Worm (Caenorhabditis elegans) whole organism, mixed stage, embryonic: ENCODE measurements around the gene mec-12.

ENCODE experiments used
- M03D4.4 ChIP-seq: sonication (generic microtip); optimal IDR thresholded peaks from 2 replicates; lab custom pipeline; 2017; ENCODE audit warnings: mild to moderate bottlenecking, missing genetic modification characterization, missing compliant biosample characterization
- bed-3 ChIP-seq: fragments of 200-800 bp; sonication (Bioruptor generic); optimal IDR thresholded peaks from 3 replicates; lab custom pipeline; 2018; ENCODE audit warnings: mild to moderate bottlenecking, missing genetic modification characterization, moderate library complexity, missing compliant biosample characterization
- blmp-1 ChIP-seq: fragments of 150-350 bp; optimal IDR thresholded peaks from 2 replicates; lab custom pipeline; 2014; ENCODE audit warnings: missing biosample characterization, missing genetic modification characterization
- ceh-43 ChIP-seq: fragments of 200-800 bp; sonication (Bioruptor generic); optimal IDR thresholded peaks from 2 replicates; lab custom pipeline; 2018; ENCODE audit warnings: mild to moderate bottlenecking, missing genetic modification characterization, moderate library complexity, missing compliant biosample characterization
- ceh-83 ChIP-seq: fragments of 200-800 bp; sonication (Bioruptor generic); optimal IDR thresholded peaks from 2 replicates; lab custom pipeline; 2018; ENCODE audit warnings: mild to moderate bottlenecking, missing genetic modification characterization, missing compliant biosample characterization
- ces-1 ChIP-seq: fragments of 150-350 bp; optimal IDR thresholded peaks from 2 replicates; lab custom pipeline; 2014; ENCODE audit warnings: missing biosample characterization, missing genetic modification reagents, missing genetic modification characterization
- drap-1 ChIP-seq: fragments of 200-800 bp; sonication (Bioruptor generic); optimal IDR thresholded peaks from 3 replicates; lab custom pipeline; 2018; ENCODE audit warnings: mild to moderate bottlenecking, missing genetic modification characterization, missing compliant biosample characterization
- elt-1 ChIP-seq: sonication (generic microtip); optimal IDR thresholded peaks from 2 replicates; lab custom pipeline; 2017; ENCODE audit warnings: missing genetic modification characterization, mild to moderate bottlenecking, missing compliant biosample characterization, antibody characterized with exemption, moderate library complexity, borderline replicate concordance; ENCODE audit not compliant: insufficient read depth
- elt-3 ChIP-seq: fragments of 150-350 bp; optimal IDR thresholded peaks from 2 replicates; lab custom pipeline; 2014; ENCODE audit warnings: missing biosample characterization, missing genetic modification characterization
- flh-1 ChIP-seq: fragments of 200-800 bp; sonication (Bioruptor generic); optimal IDR thresholded peaks from 2 replicates; lab custom pipeline; 2018; ENCODE audit warnings: mild to moderate bottlenecking, missing genetic modification characterization, moderate library complexity, missing compliant biosample characterization
- ham-2 ChIP-seq: fragments of 200-800 bp; sonication (Bioruptor generic); optimal IDR thresholded peaks from 2 replicates; lab custom pipeline; 2018; ENCODE audit warnings: mild to moderate bottlenecking, missing genetic modification characterization, missing compliant biosample characterization
- hlh-1 ChIP-seq: fragments of 150-350 bp; optimal IDR thresholded peaks from 2 replicates; lab custom pipeline; 2014; ENCODE audit warnings: missing biosample characterization, missing genetic modification reagents, missing genetic modification characterization
- lin-13 ChIP-seq: fragments of 150-350 bp; optimal IDR thresholded peaks from 2 replicates; lab custom pipeline; 2014; ENCODE audit warnings: missing biosample characterization, missing genetic modification characterization
- lin-32 ChIP-seq: fragments of 200-800 bp; sonication (Bioruptor generic); optimal IDR thresholded peaks from 2 replicates; lab custom pipeline; 2018; ENCODE audit warnings: mild to moderate bottlenecking, missing genetic modification characterization, missing compliant biosample characterization
- lsy-2 ChIP-seq: fragments of 150-350 bp; optimal IDR thresholded peaks from 2 replicates; lab custom pipeline; 2014; ENCODE audit warnings: missing biosample characterization, missing genetic modification characterization
- mab-5 ChIP-seq: fragments of 150-350 bp; optimal IDR thresholded peaks from 2 replicates; lab custom pipeline; 2014; ENCODE audit warnings: missing biosample characterization, missing genetic modification characterization
- mep-1 ChIP-seq: fragments of 150-350 bp; optimal IDR thresholded peaks from 2 replicates; lab custom pipeline; 2017; ENCODE audit warnings: missing biosample characterization, missing genetic modification reagents, missing genetic modification characterization, inconsistent platforms
- nhr-12 ChIP-seq: fragments of 150-350 bp; optimal IDR thresholded peaks from 2 replicates; lab custom pipeline; 2014; ENCODE audit warnings: missing biosample characterization, missing genetic modification characterization
- nhr-2 ChIP-seq: fragments of 150-350 bp; optimal IDR thresholded peaks from 2 replicates; lab custom pipeline; 2014; ENCODE audit warnings: missing biosample characterization, missing genetic modification characterization
- nhr-237 ChIP-seq: fragments of 150-350 bp; optimal IDR thresholded peaks from 2 replicates; lab custom pipeline; 2014; ENCODE audit warnings: missing biosample characterization, missing genetic modification characterization
- nhr-76 ChIP-seq: sonication (generic microtip); optimal IDR thresholded peaks from 2 replicates; lab custom pipeline; 2017; ENCODE audit warnings: missing biosample characterization, missing genetic modification characterization
- pha-4 ChIP-seq: fragments of 150-350 bp; optimal IDR thresholded peaks from 2 replicates; lab custom pipeline; 2018; ENCODE audit warnings: missing biosample characterization, missing genetic modification reagents, missing genetic modification characterization
- snpc-4 ChIP-seq: fragments of 150-350 bp; optimal IDR thresholded peaks from 2 replicates; lab custom pipeline; 2014; ENCODE audit warnings: missing biosample characterization, missing genetic modification characterization
- sptf-1 ChIP-seq: sonication (generic microtip); optimal IDR thresholded peaks from 2 replicates; lab custom pipeline; 2017; ENCODE audit warnings: mild to moderate bottlenecking, missing genetic modification characterization, moderate library complexity, missing compliant biosample characterization
- tbx-8 ChIP-seq: fragments of 200-800 bp; sonication (Bioruptor generic); optimal IDR thresholded peaks from 2 replicates; lab custom pipeline; 2018; ENCODE audit warnings: mild to moderate bottlenecking, missing genetic modification characterization, moderate library complexity, missing compliant biosample characterization
- unc-120 ChIP-seq: sonication (generic microtip); optimal IDR thresholded peaks from 2 replicates; lab custom pipeline; 2017; ENCODE audit warnings: missing genetic modification characterization, missing compliant biosample characterization; ENCODE audit not compliant: poor library complexity, severe bottlenecking
- unc-39 ChIP-seq: fragments of 150-350 bp; optimal IDR thresholded peaks from 2 replicates; lab custom pipeline; 2014; ENCODE audit warnings: missing biosample characterization, missing genetic modification characterization
- unc-62 ChIP-seq: fragments of 150-350 bp; optimal IDR thresholded peaks from 2 replicates; lab custom pipeline; 2014; ENCODE audit warnings: missing biosample characterization, missing genetic modification reagents, missing genetic modification characterization
- zip-8 ChIP-seq: fragments of 150-350 bp; optimal IDR thresholded peaks from 2 replicates; lab custom pipeline; 2014; ENCODE audit warnings: missing biosample characterization, missing genetic modification characterization
- ztf-11 ChIP-seq: fragments of 150-350 bp; optimal IDR thresholded peaks from 2 replicates; lab custom pipeline; 2014; ENCODE audit warnings: missing biosample characterization, missing genetic modification characterization

The mec-12 gene

ce11 chrIII:3112616-3113015 lies 26.4 kb downstream of the mec-12 start:
- no peak for TF ChIP-seq lin-32
- no peak for TF ChIP-seq nhr-237 (tag; lab: Kevin White, UChicago)
- TF ChIP-seq elt-3 (tag; lab: Kevin White, UChicago) = no peak
- no peak for TF ChIP-seq pha-4 (tag; lab: Kevin White, UChicago)
- no peak for TF ChIP-seq mab-5 (tag; lab: Kevin White, UChicago)
- TF ChIP-seq hlh-1 (tag; lab: Kevin White, UChicago) = no peak
- no peak for TF ChIP-seq ceh-83 (GFP tag; lab: Kevin White, UChicago)
- TF ChIP-seq blmp-1 = no peak
- no peak for TF ChIP-seq lsy-2 (tag; lab: Kevin White, UChicago)
- TF ChIP-seq nhr-2 = no peak

ce11 chrIII:3112001-3112400 lies 27.0 kb downstream of the mec-12 start:
- TF ChIP-seq ham-2 (GFP tag; lab: Kevin White, UChicago) = no peak
- TF ChIP-seq elt-3 (tag; lab: Kevin White, UChicago) = no peak
- no peak for TF ChIP-seq flh-1 (GFP tag; lab: Kevin White, UChicago)
- no peak for TF ChIP-seq unc-39 (tag; lab: Kevin White, UChicago)
- TF ChIP-seq ceh-83 (GFP tag; lab: Kevin White, UChicago) = no peak
- TF ChIP-seq unc-62 (GFP tag; lab: Kevin White, UChicago) = no peak
- TF ChIP-seq mep-1 = no peak
- no peak for TF ChIP-seq bed-3
- no peak for TF ChIP-seq tbx-8 (GFP tag; lab: Kevin White, UChicago)
- no peak for TF ChIP-seq ces-1 (GFP tag; lab: Kevin White, UChicago)
- TF ChIP-seq nhr-76 (tag; lab: Kevin White, UChicago) = no peak
- TF ChIP-seq ceh-43 = no peak

ce11 chrIII:3111534-3111933 lies 27.5 kb downstream of the mec-12 start:
- no peak for TF ChIP-seq nhr-12 (tag; lab: Kevin White, UChicago)

- TF ChIP-seq sptf-1 (no peak), nhr-2 (no peak), mep-1 (no peak), mab-5 (tag; lab: Kevin White, UChicago) (no peak), M03D4.4 (tag; lab: Kevin White, UChicago) (no peak), lin-13 (tag; lab: Kevin White, UChicago) (no peak), flh-1 (GFP tag; lab: Kevin White, UChicago) (no peak), zip-8 (tag; lab: Kevin White, UChicago) (no peak)
- TF ChIP-seq, all 35 proteins: peak for 0
These were observed 28.4 kb downstream of the mec-12 start for ce11 chrIII:3110614-3111013.

ce11 chrIII:3109564-3109963 lies 29.5 kb downstream of the mec-12 start:
- no peak for TF ChIP-seq flh-1 (GFP tag; lab: Kevin White, UChicago)
- TF ChIP-seq mab-5 (tag; lab: Kevin White, UChicago) = no peak
- no peak for TF ChIP-seq ham-2 (GFP tag; lab: Kevin White, UChicago)
- TF ChIP-seq ceh-43 = no peak
- TF ChIP-seq unc-120 (tag; lab: Kevin White, UChicago) = no peak
- TF ChIP-seq zip-8 (tag; lab: Kevin White, UChicago) = no peak
- no peak for TF ChIP-seq drap-1 (GFP tag; lab: Kevin White, UChicago)
- TF ChIP-seq bed-3 = no peak
- no peak for TF ChIP-seq ztf-11 (tag; lab: Kevin White, UChicago)
- TF ChIP-seq blmp-1 = no peak
- no peak for TF ChIP-seq unc-62 (GFP tag; lab: Kevin White, UChicago)
- no peak for TF ChIP-seq M03D4.4 (tag; lab: Kevin White, UChicago)
- no peak for TF ChIP-seq unc-39 (tag; lab: Kevin White, UChicago)
- TF ChIP-seq elt-1 = no peak
- TF ChIP-seq lin-13 (tag; lab: Kevin White, UChicago) = no peak
- TF ChIP-seq snpc-4 = no peak
- TF ChIP-seq sptf-1 = no peak

- no peak for TF ChIP-seq unc-120 (tag; lab: Kevin White, UChicago)
- no peak for TF ChIP-seq mab-5 (tag; lab: Kevin White, UChicago)
These were observed 30.2 kb downstream of the mec-12 start for ce11 chrIII:3108804-3109203.
